Worm (Caenorhabditis elegans) whole organism, L4 larva: Measurements from ENCODE around the gene inx-1.

Source experiments
- D1046.2 ChIP-seq: fragments of 200-800 bp; sonication (Bioruptor generic); IDR thresholded peaks from 2 replicates; pipeline ENCODE4 v1.3.6; 2022; ENCODE audit warnings: missing genetic modification characterization, missing compliant biosample characterization
- F10B5.3 ChIP-seq: sonication (generic microtip); optimal IDR thresholded peaks from 2 replicates; lab custom pipeline; 2016; ENCODE audit warnings: mild to moderate bottlenecking, missing genetic modification characterization, missing compliant biosample characterization
- F37D6.2 ChIP-seq: sonication (generic microtip); optimal IDR thresholded peaks from 2 replicates; lab custom pipeline; 2016; ENCODE audit warnings: mild to moderate bottlenecking, missing genetic modification characterization, missing compliant biosample characterization
- F49E8.2 ChIP-seq: sonication (generic microtip); optimal IDR thresholded peaks from 2 replicates; lab custom pipeline; 2016; ENCODE audit warnings: missing compliant biosample characterization, mild to moderate bottlenecking, missing genetic modification characterization, borderline replicate concordance
- R02D3.7 ChIP-seq: fragments of 150-350 bp; sonication (generic microtip); optimal IDR thresholded peaks from 3 replicates; lab custom pipeline; 2014; ENCODE audit warnings: missing biosample characterization, missing genetic modification characterization
- Y48G9A.11 ChIP-seq: fragments of 200-800 bp; sonication (Bioruptor generic); IDR thresholded peaks from 2 replicates; pipeline ENCODE4 v1.3.6; 2022; ENCODE audit warnings: missing genetic modification reagents, missing genetic modification characterization, missing compliant biosample characterization
- ZK337.2 ChIP-seq: fragments of 200-800 bp; sonication (Bioruptor generic); IDR thresholded peaks from 2 replicates; pipeline ENCODE4 v1.3.6; 2022; ENCODE audit warnings: missing genetic modification reagents, missing genetic modification characterization, missing compliant biosample characterization
- ZK546.5 ChIP-seq, 2 experiments: sonication (generic microtip); optimal IDR thresholded peaks; 2 replicates each; lab custom pipeline; 2017; ENCODE audit warnings: missing biosample characterization in 2 of 2, missing genetic modification characterization in 2 of 2
- aha-1 ChIP-seq: fragments of 150-350 bp; peaks from one replicate; lab custom pipeline; 2014; ENCODE audit warnings: missing biosample characterization, missing genetic modification characterization
- aly-2 ChIP-seq: sonication (generic microtip); optimal IDR thresholded peaks from 2 replicates; lab custom pipeline; 2018; ENCODE audit warnings: missing biosample characterization, missing genetic modification characterization
- ceh-28 ChIP-seq: fragments of 150-350 bp; optimal IDR thresholded peaks from 2 replicates; lab custom pipeline; 2014; ENCODE audit warnings: missing biosample characterization, missing genetic modification reagents, missing genetic modification characterization
- ceh-32 ChIP-seq: sonication (generic microtip); optimal IDR thresholded peaks from 2 replicates; lab custom pipeline; 2016; ENCODE audit warnings: mild to moderate bottlenecking, missing genetic modification characterization, missing compliant biosample characterization; ENCODE audit not compliant: poor library complexity
- cey-2 ChIP-seq: sonication (generic microtip); optimal IDR thresholded peaks from 3 replicates; lab custom pipeline; 2017; ENCODE audit warnings: missing genetic modification characterization, mild to moderate bottlenecking, missing compliant biosample characterization, antibody characterized with exemption, borderline replicate concordance; ENCODE audit not compliant: insufficient read depth
- daf-12 ChIP-seq: fragments of 150-350 bp; optimal IDR thresholded peaks from 2 replicates; lab custom pipeline; 2014; ENCODE audit warnings: missing biosample characterization, missing genetic modification reagents, missing genetic modification characterization
- daf-16 ChIP-seq, 3 experiments: sonication (generic microtip); optimal IDR thresholded peaks; 2 replicates each; lab custom pipeline; 2016 to 2017; ENCODE audit warnings: missing genetic modification characterization in 3 of 3, missing genetic modification reagents in 3 of 3, mild to moderate bottlenecking in 2 of 3, missing compliant biosample characterization in 2 of 3, missing biosample characterization in 1 of 3, moderate library complexity in 1 of 3
- dpl-1 ChIP-seq: fragments of 150-350 bp; optimal IDR thresholded peaks from 2 replicates; lab custom pipeline; 2014; ENCODE audit warnings: missing biosample characterization, missing genetic modification reagents, missing genetic modification characterization
- egl-27 ChIP-seq: sonication (generic microtip); optimal IDR thresholded peaks from 3 replicates; lab custom pipeline; 2017; ENCODE audit warnings: missing biosample characterization, missing genetic modification reagents, missing genetic modification characterization
- egl-43 ChIP-seq: fragments of 200-800 bp; sonication (Bioruptor generic); IDR thresholded peaks from 2 replicates; pipeline ENCODE4 v1.3.6; 2022; ENCODE audit warnings: missing genetic modification reagents, missing genetic modification characterization, missing compliant biosample characterization
- gei-8 ChIP-seq: fragments of 200-800 bp; sonication (Bioruptor generic); optimal IDR thresholded peaks from 2 replicates; lab custom pipeline; 2018; ENCODE audit warnings: mild to moderate bottlenecking, missing genetic modification characterization, missing compliant biosample characterization
- hlh-11 ChIP-seq: fragments of 200-800 bp; sonication (Bioruptor generic); optimal IDR thresholded peaks from 2 replicates; lab custom pipeline; 2018; ENCODE audit warnings: mild to moderate bottlenecking, missing genetic modification characterization, missing compliant biosample characterization
- hlh-30 ChIP-seq: sonication (generic microtip); optimal IDR thresholded peaks from 2 replicates; lab custom pipeline; 2017; ENCODE audit warnings: antibody characterized with exemption, mild to moderate bottlenecking, missing genetic modification characterization, missing compliant biosample characterization; ENCODE audit not compliant: insufficient read depth
- lin-13 ChIP-seq: fragments of 150-350 bp; optimal IDR thresholded peaks from 2 replicates; lab custom pipeline; 2014; ENCODE audit warnings: missing biosample characterization, missing genetic modification reagents, missing genetic modification characterization
- lin-29 ChIP-seq: fragments of 200-800 bp; sonication (Bioruptor generic); IDR thresholded peaks from 2 replicates; pipeline ENCODE4 v1.3.6; 2022; ENCODE audit warnings: missing genetic modification reagents, missing genetic modification characterization, missing compliant biosample characterization
- madf-9 ChIP-seq: fragments of 200-800 bp; sonication (Bioruptor generic); conservative IDR thresholded peaks from 2 replicates; pipeline ENCODE4 v1.3.6; 2022; ENCODE audit warnings: missing genetic modification reagents, missing genetic modification characterization, missing compliant biosample characterization
- mdl-1 ChIP-seq, 2 experiments: fragments of 150-350 bp in 1 of 2; sonication (generic microtip) in 1 of 2; optimal IDR thresholded peaks; 2 replicates each; lab custom pipeline; 2014 to 2017; ENCODE audit warnings: missing biosample characterization in 2 of 2, missing genetic modification characterization in 2 of 2
- mes-2 ChIP-seq: sonication (generic microtip); optimal IDR thresholded peaks from 2 replicates; lab custom pipeline; 2016; ENCODE audit warnings: missing genotype, mild to moderate bottlenecking, missing genetic modification characterization, missing compliant biosample characterization; ENCODE audit not compliant: poor library complexity, severe bottlenecking
- mxl-2 ChIP-seq: fragments of 200-800 bp; sonication (Bioruptor generic); conservative IDR thresholded peaks from 2 replicates; pipeline ENCODE4 v1.3.6; 2022; ENCODE audit warnings: missing genetic modification reagents, missing genetic modification characterization, missing compliant biosample characterization
- mxl-3 ChIP-seq: fragments of 200-800 bp; sonication (Bioruptor generic); optimal IDR thresholded peaks from 2 replicates; lab custom pipeline; 2018; ENCODE audit warnings: mild to moderate bottlenecking, missing genetic modification characterization, missing compliant biosample characterization
- nhr-10 ChIP-seq: fragments of 150-350 bp; optimal IDR thresholded peaks from 2 replicates; lab custom pipeline; 2014; ENCODE audit warnings: missing biosample characterization, missing genetic modification characterization
- nhr-25 ChIP-seq: sonication (generic microtip); optimal IDR thresholded peaks from 2 replicates; lab custom pipeline; 2017; ENCODE audit warnings: missing genetic modification characterization, mild to moderate bottlenecking, missing compliant biosample characterization, antibody characterized with exemption, moderate library complexity, borderline replicate concordance; ENCODE audit not compliant: insufficient read depth
- nhr-28 ChIP-seq: fragments of 150-350 bp; optimal IDR thresholded peaks from 2 replicates; lab custom pipeline; 2014; ENCODE audit warnings: missing biosample characterization, missing genetic modification characterization
- nhr-6 ChIP-seq: fragments of 150-350 bp; optimal IDR thresholded peaks from 2 replicates; lab custom pipeline; 2014; ENCODE audit warnings: missing biosample characterization, missing genetic modification characterization
- tra-1 ChIP-seq: fragments of 200-800 bp; sonication (Bioruptor generic); IDR thresholded peaks from 2 replicates; pipeline ENCODE4 v1.3.6; 2022; ENCODE audit warnings: missing genetic modification reagents, missing genetic modification characterization, missing compliant biosample characterization
- unc-62 ChIP-seq, 3 experiments: fragments of 150-350 bp in 1 of 3; sonication (generic microtip); optimal IDR thresholded peaks in 2 of 3; peaks in 1 of 3; 1 replicate in 1 of 3; 2 replicates in 2 of 3; lab custom pipeline; 2014 to 2017; ENCODE audit warnings: missing biosample characterization in 3 of 3, missing genetic modification characterization in 3 of 3, missing genetic modification reagents in 3 of 3, missing genotype in 1 of 3
- vab-7 ChIP-seq: fragments of 200-800 bp; sonication (Bioruptor generic); IDR thresholded peaks from 2 replicates; pipeline ENCODE4 v1.3.6; 2022; ENCODE audit warnings: missing genetic modification reagents, missing genetic modification characterization, missing compliant biosample characterization

inx-1 gene

ce11 chrX:6924461-6924860 is 31.7 kb downstream of the inx-1 start, which contains the start of gene otpl-3 (continued):
- no peak for TF ChIP-seq nhr-25 (tag; lab: Kevin White, UChicago)
- peak; percentile 54 for TF ChIP-seq nhr-28 (tag; lab: Kevin White, UChicago)
- TF ChIP-seq aly-2 (tag; lab: Kevin White, UChicago), result no peak
- no peak for TF ChIP-seq daf-12
- TF ChIP-seq mxl-3 (GFP tag; lab: Kevin White, UChicago), result peak; percentile 20
- TF ChIP-seq ZK337.2, result no peak
- TF ChIP-seq aha-1, result peak; percentile 76
- TF ChIP-seq cey-2 (tag; lab: Kevin White, UChicago), result no peak
- TF ChIP-seq ZK546.5 (tag; optimal IDR thresholded peaks at IDR 0.05; lab: Kevin White, UChicago), result no peak
- no peak for TF ChIP-seq lin-29 (GFP tag; lab: Robert Waterston, UW)
- TF ChIP-seq mes-2 (tag; lab: Kevin White, UChicago), result no peak
- TF ChIP-seq nhr-10 (tag; lab: Kevin White, UChicago), result no peak
- TF ChIP-seq dpl-1 (GFP tag; lab: Kevin White, UChicago), result no peak
- no peak for TF ChIP-seq R02D3.7 (tag; lab: Kevin White, UChicago)
- no peak for TF ChIP-seq egl-43 (GFP tag; lab: Robert Waterston, UW)
- TF ChIP-seq hlh-11 (tag; lab: Kevin White, UChicago), result peak; percentile 47
- TF ChIP-seq F37D6.2 (tag; lab: Kevin White, UChicago), result no peak
- no peak for TF ChIP-seq tra-1
- no peak for TF ChIP-seq F10B5.3
- TF ChIP-seq, all 104 proteins: peak for 8

DNA sequence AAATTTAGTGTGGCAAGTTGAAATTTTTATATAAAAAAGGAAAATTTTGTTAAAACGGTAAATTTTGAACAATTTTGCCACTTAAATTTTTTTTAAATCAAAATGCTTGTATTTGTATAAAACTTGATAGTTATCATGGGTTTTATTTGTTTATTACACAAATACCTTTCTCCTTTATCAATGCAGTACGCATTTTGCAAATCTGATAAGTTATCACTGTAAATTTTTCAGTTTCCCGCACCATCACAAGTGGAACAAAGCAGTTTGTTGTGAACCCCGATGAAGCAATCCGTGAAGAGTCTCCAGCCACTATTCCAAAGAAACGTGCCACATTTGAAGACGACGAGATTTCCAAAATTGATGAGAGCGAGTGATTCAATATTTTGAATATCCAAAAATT is 36.1 kb downstream of the inx-1 start:
- TF ChIP-seq nhr-6 (no peak), unc-62 (GFP tag; optimal IDR thresholded peaks at IDR 0.05 in 1 of 2; lab: Kevin White, UChicago) (peak in 1 of 2 experiments; percentile 66), unc-62 (tag; optimal IDR thresholded peaks at IDR 0.05; lab: Kevin White, UChicago) (no peak)

ce11 chrX:6916150-6916549 is 40.0 kb downstream of the inx-1 start:
- no peak for TF ChIP-seq D1046.2 (GFP tag; lab: Robert Waterston, UW)
- no peak for TF ChIP-seq F49E8.2 (tag; lab: Kevin White, UChicago)
- peak; percentile 40 for TF ChIP-seq hlh-30 (tag; lab: Kevin White, UChicago)
- TF ChIP-seq unc-62 (GFP tag; optimal IDR thresholded peaks at IDR 0.05 in 1 of 2; lab: Kevin White, UChicago), result peak in 1 of 2 experiments; percentile 71
- TF ChIP-seq unc-62 (tag; optimal IDR thresholded peaks at IDR 0.05; lab: Kevin White, UChicago), result no peak
- TF ChIP-seq mxl-2 (GFP tag; lab: Robert Waterston, UW), result peak; percentile 92
- TF ChIP-seq mdl-1 (tag; optimal IDR thresholded peaks at IDR 0.05; lab: Kevin White, UChicago), result peak in 1 of 2 experiments; percentile 4
- no peak for TF ChIP-seq madf-9 (GFP tag; lab: Robert Waterston, UW)
- no peak for TF ChIP-seq Y48G9A.11 (GFP tag; lab: Robert Waterston, UW)
- no peak for TF ChIP-seq R02D3.7 (tag; lab: Kevin White, UChicago)

- TF ChIP-seq daf-16 (GFP tag; optimal IDR thresholded peaks at IDR 0.05; lab: Kevin White, UChicago) (peak in 1 of 2 experiments; percentile 64), daf-16 (tag; optimal IDR thresholded peaks at IDR 0.05; lab: Kevin White, UChicago) (no peak), F49E8.2 (tag; lab: Kevin White, UChicago) (no peak)
- TF ChIP-seq, all 104 proteins: peak for 1
Observed at ce11 chrX:6915279-6915678, 40.9 kb downstream of the inx-1 start.

ce11 chrX:6913989-6914388 is 42.2 kb downstream of the inx-1 start, which contains the start of gene nhx-4:
Gene nhx-4 (plus strand): TSS chrX:6914289.
- TF ChIP-seq lin-13 (GFP tag; lab: Kevin White, UChicago), result no peak
- no peak for TF ChIP-seq gei-8 (GFP tag; lab: Kevin White, UChicago)
- TF ChIP-seq daf-12, result no peak
- TF ChIP-seq egl-27 (tag; lab: Kevin White, UChicago), result no peak
- TF ChIP-seq vab-7, result no peak
- no peak for TF ChIP-seq unc-62 (GFP tag; optimal IDR thresholded peaks at IDR 0.05 in 1 of 2; lab: Kevin White, UChicago)
- TF ChIP-seq unc-62 (tag; optimal IDR thresholded peaks at IDR 0.05; lab: Kevin White, UChicago), result no peak
- no peak for TF ChIP-seq nhr-10 (tag; lab: Kevin White, UChicago)
- no peak for TF ChIP-seq ceh-28 (tag; lab: Kevin White, UChicago)
- TF ChIP-seq ceh-32 (tag; lab: Kevin White, UChicago), result no peak
